Worm (Caenorhabditis elegans) whole organism, L1 larva: Measurements from ENCODE around the gene hsp-3.

Experiments used
- egl-13 ChIP-seq: sonication (generic microtip); optimal IDR thresholded peaks from 2 replicates; lab custom pipeline; 2016; ENCODE audit warnings: missing genotype, missing genetic modification reagents, missing genetic modification characterization, missing compliant biosample characterization
- lin-35 ChIP-seq, 2 experiments: fragments of 150-350 bp; optimal IDR thresholded peaks; 2 replicates each; lab custom pipeline; 2014; ENCODE audit warnings: missing biosample characterization in 2 of 2, missing genetic modification characterization in 2 of 2, missing genetic modification reagents in 2 of 2
- lir-3 ChIP-seq: sonication (generic microtip); optimal IDR thresholded peaks from 2 replicates; lab custom pipeline; 2016; ENCODE audit warnings: mild to moderate bottlenecking, missing genetic modification characterization, moderate library complexity, missing compliant biosample characterization; ENCODE audit not compliant: poor library complexity

ce11 chrX:6041995-6042481, 49.9 kb downstream of the hsp-3 start:
- TF ChIP-seq lir-3 (tag; lab: Kevin White, UChicago) (peak; percentile 9), egl-13 (tag; lab: Kevin White, UChicago) (peak; percentile 12), lin-35 (GFP tag; optimal IDR thresholded peaks at IDR 0.05; lab: Kevin White, UChicago) (peak; percentile 34 to 76)
